Fruit fly (Drosophila melanogaster): ENCODE results near the gene Atg8a.

Gene Atg8a

dm6 chrX:10764206-10764605, 3.9 kb downstream of the Atg8a start, which contains the start of gene Tango5 (continued):
- TF ChIP-seq CG12769 (tag; optimal IDR thresholded peaks at IDR 0.05) (peak; percentile 10), E2f2 (GFP tag; IDR thresholded peaks at IDR 0.05) (peak; percentile 99), Abd-B (GFP tag; optimal IDR thresholded peaks at IDR 0.05) (peak; percentile 71), CG8290 (GFP tag; optimal IDR thresholded peaks at IDR 0.05) (no peak), CG8290 (tag; optimal IDR thresholded peaks at IDR 0.05) (peak in 1 of 2 experiments; percentile 47), stwl (tag; optimal IDR thresholded peaks at IDR 0.05) (peak; percentile 84), NC2β (GFP tag; optimal IDR thresholded peaks at IDR 0.05) (peak; percentile 24), Sry-δ (GFP tag; optimal IDR thresholded peaks at IDR 0.05) (peak; percentile 65), run (tag; optimal IDR thresholded peaks at IDR 0.05) (no peak), CG30020 (tag; optimal IDR thresholded peaks at IDR 0.05) (peak; percentile 33), BEAF-32 (GFP tag; optimal IDR thresholded peaks at IDR 0.05) (peak; percentile 76), zf30C (GFP tag; optimal IDR thresholded peaks at IDR 0.05) (no peak), dan (GFP tag; IDR thresholded peaks at IDR 0.05) (no peak), CG7786 (GFP tag; optimal IDR thresholded peaks at IDR 0.05) (no peak), CG14710 (tag; optimal IDR thresholded peaks at IDR 0.05) (peak; percentile 69), CG4707 (GFP tag; optimal IDR thresholded peaks at IDR 0.05) (no peak), CG4404 (GFP tag; IDR thresholded peaks at IDR 0.05) (no peak), B-H1 (GFP tag; IDR thresholded peaks at IDR 0.05) (no peak), pzg (GFP tag; optimal IDR thresholded peaks at IDR 0.05) (peak; percentile 97), sd (tag; optimal IDR thresholded peaks at IDR 0.05) (peak; percentile 34), CG13424 (tag; optimal IDR thresholded peaks at IDR 0.05) (peak; percentile 5), Sin3A (optimal IDR thresholded peaks at IDR 0.05) (peak; percentile 94), CG12391 (tag; optimal IDR thresholded peaks at IDR 0.05) (peak; percentile 9), CG17829 (tag; optimal IDR thresholded peaks at IDR 0.05) (peak; percentile 48), bbx (GFP tag; IDR thresholded peaks at IDR 0.05; ENCODE audit: partially characterized antibody) (0 out of 2 replicates have a peak, but pooled peaks have one; percentile 42), CG11504 (tag; optimal IDR thresholded peaks at IDR 0.05) (peak; percentile 30), Scr (GFP tag; IDR thresholded peaks at IDR 0.05; ENCODE audit: partially characterized antibody) (peak; percentile 61), odd (GFP tag; optimal IDR thresholded peaks at IDR 0.05) (no peak), CG18476 (GFP tag; optimal IDR thresholded peaks at IDR 0.05) (no peak), Ets97D (GFP tag; optimal IDR thresholded peaks at IDR 0.05) (peak; percentile 82), her (GFP tag; optimal IDR thresholded peaks at IDR 0.05) (peak; percentile 72), crp (GFP tag; optimal IDR thresholded peaks at IDR 0.05) (peak in 1 of 2 experiments; percentile 19), Dll (GFP tag; IDR thresholded peaks at IDR 0.05; ENCODE audit: partially characterized antibody) (peak; percentile 49; the same call in 2 of the 4 replicates), CG2116 (GFP tag; optimal IDR thresholded peaks at IDR 0.05) (peak; percentile 58), gfzf (GFP tag; optimal IDR thresholded peaks at IDR 0.05) (peak; percentile 93), CG13624 (GFP tag; optimal IDR thresholded peaks at IDR 0.05) (peak; percentile 71), Bgb (GFP tag; IDR thresholded peaks at IDR 0.05; ENCODE audit: partially characterized antibody) (peak; percentile 64), dm (GFP tag; optimal IDR thresholded peaks at IDR 0.05) (peak; percentile 48), twi (tag; optimal IDR thresholded peaks at IDR 0.05) (peak; percentile 38), CG11456 (GFP tag; IDR thresholded peaks at IDR 0.05) (no peak), hth (optimal IDR thresholded peaks at IDR 0.05) (no peak), CG9797 (GFP tag; optimal IDR thresholded peaks at IDR 0.05) (peak; percentile 99), ftz-f1 (GFP tag; optimal IDR thresholded peaks at IDR 0.05) (peak; percentile 85), CG18599 (GFP tag; optimal IDR thresholded peaks at IDR 0.05) (no peak), CG10267 (tag; optimal IDR thresholded peaks at IDR 0.05) (peak; percentile 61), Hmr (GFP tag; optimal IDR thresholded peaks at IDR 0.05) (peak; percentile 45), Myb (GFP tag; optimal IDR thresholded peaks at IDR 0.05) (peak; percentile 63), CoRest (tag; optimal IDR thresholded peaks at IDR 0.05) (peak; percentile 45), knrl (GFP tag; IDR thresholded peaks at IDR 0.05; ENCODE audit: partially characterized antibody) (peak; percentile 67), CG2712 (tag; optimal IDR thresholded peaks at IDR 0.05) (peak; percentile 40)
